Worm (Caenorhabditis elegans): ENCODE data around the gene C16C8.8.

DNA sequence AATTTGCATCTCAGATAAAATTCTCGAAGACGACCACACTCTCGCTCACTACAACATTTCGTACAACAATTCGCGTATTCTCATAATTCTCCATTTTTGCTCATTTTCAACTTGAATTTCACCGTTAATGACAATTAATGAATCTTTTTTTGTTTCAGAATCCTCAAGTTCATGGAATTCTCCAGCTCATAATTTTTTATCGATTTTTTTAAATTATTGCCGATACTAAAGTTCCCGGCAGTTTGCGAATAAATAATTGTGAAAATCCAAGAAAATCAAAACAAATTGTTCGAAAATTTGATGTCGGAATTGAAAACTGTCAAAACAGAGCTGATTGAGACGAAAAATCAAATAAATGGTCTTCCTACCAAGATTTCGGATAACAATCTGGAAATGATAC, 13.6 kb downstream of the C16C8.8 start, which contains the start of gene C16C8.21:
- no peak for TF ChIP-seq hmg-4 (GFP tag; optimal IDR thresholded peaks at IDR 0.05)
- TF ChIP-seq aly-1 (tag; optimal IDR thresholded peaks at IDR 0.05), result no peak
- no peak for TF ChIP-seq ama-1 (optimal IDR thresholded peaks at IDR 0.05)
